Worm (Caenorhabditis elegans) whole organism, L1 larva: ENCODE data around the gene C18E9.9.

Source experiments
- alr-1 ChIP-seq: fragments of 200-800 bp; sonication (Bioruptor generic); optimal IDR thresholded peaks from 2 replicates; lab custom pipeline; 2018; ENCODE audit warnings: borderline replicate concordance, mild to moderate bottlenecking, missing genetic modification characterization, missing compliant biosample characterization
- elt-3 ChIP-seq, 6 experiments: fragments of 150-350 bp in 1 of 6; sonication (generic microtip); optimal IDR thresholded peaks; 2 replicates each; lab custom pipeline; 2017 to 2018; ENCODE audit warnings: missing biosample characterization in 6 of 6, missing genetic modification characterization in 6 of 6, inconsistent platforms in 1 of 6
- mdl-1 ChIP-seq, 2 experiments: fragments of 150-350 bp; optimal IDR thresholded peaks; 2 replicates each; lab custom pipeline; 2014 to 2017; ENCODE audit warnings: missing biosample characterization in 2 of 2, missing genetic modification characterization in 2 of 2, inconsistent platforms in 1 of 2
- mep-1 ChIP-seq: fragments of 150-350 bp; optimal IDR thresholded peaks from 2 replicates; lab custom pipeline; 2014; ENCODE audit warnings: missing biosample characterization, missing genetic modification characterization
- nhr-11 ChIP-seq: fragments of 150-350 bp; optimal IDR thresholded peaks from 2 replicates; lab custom pipeline; 2014; ENCODE audit warnings: missing biosample characterization, missing genetic modification characterization
- nhr-76 ChIP-seq: sonication (generic microtip); optimal IDR thresholded peaks from 2 replicates; lab custom pipeline; 2017; ENCODE audit warnings: missing biosample characterization, missing genetic modification characterization
- nhr-90 ChIP-seq: sonication (generic microtip); optimal IDR thresholded peaks from 2 replicates; lab custom pipeline; 2016; ENCODE audit warnings: mild to moderate bottlenecking, missing genetic modification characterization, missing compliant biosample characterization; ENCODE audit not compliant: poor library complexity

DNA sequence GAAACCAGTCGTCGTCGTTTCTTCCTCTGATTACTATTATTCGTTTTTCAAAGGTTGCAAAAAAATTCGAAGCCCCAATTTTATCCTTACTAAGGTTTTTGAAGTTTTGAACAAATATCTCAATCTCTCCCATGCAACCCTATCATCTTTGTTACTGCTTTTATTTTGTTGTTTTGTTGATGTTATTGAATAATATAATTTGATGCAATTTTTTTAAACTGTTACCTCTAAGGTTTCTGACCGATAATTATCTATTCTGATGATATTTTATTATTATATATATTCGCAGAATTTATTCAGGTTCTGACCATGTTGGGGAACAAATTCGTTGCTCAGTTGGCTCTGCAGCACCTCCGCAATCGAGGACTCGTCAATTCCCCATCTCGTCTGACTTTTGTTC, 6.7 kb upstream of the C18E9.9 start, which contains the start of gene ndub-2:
- no peak for TF ChIP-seq nhr-90 (tag; lab: Kevin White, UChicago)
- no peak for TF ChIP-seq nhr-11 (tag; lab: Kevin White, UChicago)
- no peak for TF ChIP-seq nhr-76
- no peak for TF ChIP-seq mdl-1 (tag; optimal IDR thresholded peaks at IDR 0.05; lab: Kevin White, UChicago)
- no peak for TF ChIP-seq alr-1
- TF ChIP-seq mep-1: no peak
- TF ChIP-seq elt-3 (tag; optimal IDR thresholded peaks at IDR 0.05; lab: Kevin White, UChicago): no peak
